Worm (Caenorhabditis elegans): Measurements from ENCODE around the gene C45B11.8.

DNA sequence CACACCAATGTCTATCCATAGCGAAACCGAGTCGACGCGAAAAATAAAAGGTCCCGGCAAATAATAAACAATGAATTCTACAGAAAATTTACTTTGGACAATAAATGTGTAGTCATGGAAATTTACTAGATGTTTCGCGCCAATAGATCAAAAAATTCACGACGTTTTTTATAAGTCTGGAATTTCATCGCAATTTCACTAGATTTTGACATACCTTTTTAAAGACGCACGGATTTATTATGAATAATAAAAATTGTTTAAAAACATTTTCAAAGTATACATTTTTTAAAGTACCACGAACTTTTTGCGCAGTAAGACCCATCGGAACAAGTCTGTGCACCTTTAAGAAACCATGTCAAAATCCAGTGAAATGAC, 35.4 kb downstream of the C45B11.8 start:
- TF ChIP-seq npax-4 (tag; optimal IDR thresholded peaks at IDR 0.05): no peak
- TF ChIP-seq ceh-14 (tag; optimal IDR thresholded peaks at IDR 0.05): no peak
- no peak for TF ChIP-seq unc-55 (GFP tag; optimal IDR thresholded peaks at IDR 0.05)
- TF ChIP-seq pha-4 (tag; optimal IDR thresholded peaks at IDR 0.05): no peak
- TF ChIP-seq K02D7.2 (tag; optimal IDR thresholded peaks at IDR 0.05): no peak
- no peak for TF ChIP-seq lim-6 (tag; optimal IDR thresholded peaks at IDR 0.05)
- no peak for TF ChIP-seq elt-2 (tag; optimal IDR thresholded peaks at IDR 0.05)
- no peak for TF ChIP-seq ceh-9 (tag; optimal IDR thresholded peaks at IDR 0.05)
- TF ChIP-seq F13H6.1 (tag; optimal IDR thresholded peaks at IDR 0.05): no peak
- TF ChIP-seq ztf-16 (tag; optimal IDR thresholded peaks at IDR 0.05): no peak
- no peak for TF ChIP-seq sox-4 (tag; optimal IDR thresholded peaks at IDR 0.05)
- TF ChIP-seq ama-1 (optimal IDR thresholded peaks at IDR 0.05): no peak
- TF ChIP-seq ceh-48 (tag; optimal IDR thresholded peaks at IDR 0.05): no peak
- no peak for TF ChIP-seq ceh-2 (tag; optimal IDR thresholded peaks at IDR 0.05)
